Worm (Caenorhabditis elegans) whole organism, early embryonic: ENCODE measurements around the gene flh-1.
"Not testable (repeated sequence)": the region's sequence is repeated elsewhere in the genome, so short reads cannot be mapped to it uniquely, and the experiment has no call there.

Experiments used
- B0310.2 ChIP-seq: sonication (generic microtip); optimal IDR thresholded peaks from 2 replicates; lab custom pipeline; 2016; ENCODE audit warnings: mild to moderate bottlenecking, missing genetic modification characterization, missing compliant biosample characterization
- ama-1 ChIP-seq: fragments of 150-350 bp; optimal IDR thresholded peaks from 2 replicates; lab custom pipeline; 2014
- ets-7 ChIP-seq: sonication (generic microtip); optimal IDR thresholded peaks from 2 replicates; lab custom pipeline; 2016; ENCODE audit warnings: missing genotype, missing genetic modification characterization, missing compliant biosample characterization
- flt-1 ChIP-seq: fragments of 200-800 bp; sonication (Bioruptor generic); IDR thresholded peaks from 2 replicates; pipeline ENCODE4 v1.3.6; 2022; ENCODE audit warnings: missing genetic modification characterization, missing compliant biosample characterization
- hmg-4 ChIP-seq: fragments of 200-800 bp; sonication (Bioruptor generic); optimal IDR thresholded peaks from 2 replicates; lab custom pipeline; 2018; ENCODE audit warnings: mild to moderate bottlenecking, missing genetic modification characterization, missing compliant biosample characterization
- hnd-1 ChIP-seq: sonication (generic microtip); optimal IDR thresholded peaks from 2 replicates; lab custom pipeline; 2016; ENCODE audit warnings: missing genetic modification characterization, missing compliant biosample characterization
- pes-1 ChIP-seq: fragments of 200-800 bp; sonication (Bioruptor generic); IDR thresholded peaks from 2 replicates; pipeline ENCODE4 v1.3.6; 2022; ENCODE audit warnings: missing genetic modification reagents, missing genetic modification characterization, missing compliant biosample characterization
- scrt-1 ChIP-seq: fragments of 200-800 bp; sonication (Bioruptor generic); IDR thresholded peaks from 2 replicates; pipeline ENCODE4 v1.3.6; 2022; ENCODE audit warnings: missing genetic modification characterization, missing compliant biosample characterization
- sea-1 ChIP-seq: fragments of 200-800 bp; sonication (Bioruptor generic); conservative IDR thresholded peaks from 2 replicates; pipeline ENCODE4 v1.3.6; 2022; ENCODE audit warnings: missing genetic modification characterization, missing compliant biosample characterization

DNA sequence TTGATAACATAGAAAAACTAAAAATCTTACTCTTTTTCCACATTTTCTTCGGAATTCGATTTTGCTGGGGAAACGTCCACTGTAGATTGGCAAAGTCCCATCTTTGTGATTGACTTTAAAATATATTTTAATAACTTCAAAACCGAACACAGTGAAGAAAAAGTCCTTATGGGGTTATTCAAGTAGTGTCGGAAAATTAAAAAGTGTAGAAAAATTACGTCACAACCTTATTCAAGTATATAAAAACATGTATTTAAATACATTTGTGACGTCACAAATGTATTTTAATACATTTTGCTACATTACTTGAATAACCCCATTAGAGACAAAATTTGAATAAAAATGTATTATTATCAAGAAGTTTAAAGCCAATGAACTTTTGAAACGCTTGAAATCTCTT is 48.8 kb upstream of the flh-1 start, which contains the start of gene F49C12.7:
- not testable (repeated sequence) for TF ChIP-seq ama-1; scrt-1 (GFP tag; lab: Robert Waterston, UW); flt-1 (GFP tag; lab: Robert Waterston, UW); hnd-1 (tag; lab: Kevin White, UChicago); sea-1; ets-7 (tag; lab: Kevin White, UChicago); B0310.2 (tag; lab: Kevin White, UChicago); pes-1; hmg-4 (GFP tag; lab: Kevin White, UChicago)
